Fruit fly (Drosophila melanogaster) whole organism, embryonic: ENCODE measurements around the gene Cp7Fa.
A peak's percentile ranks its signal among the peaks of the same experiment; 100 is the strongest.

Experiments used
- ATbp ChIP-seq: fragments of 200-800 bp; sonication (Bioruptor generic); optimal IDR thresholded peaks from 2 replicates; lab custom pipeline; 2017; ENCODE audit warnings: missing biosample characterization, mild to moderate bottlenecking, missing genetic modification characterization, missing genetic modification reagents
- CG10274 ChIP-seq: fragments of 200-800 bp; sonication (Bioruptor generic); optimal IDR thresholded peaks from 3 replicates; lab custom pipeline; 2017; ENCODE audit warnings: missing biosample characterization, mild to moderate bottlenecking, missing genetic modification characterization
- CG17328 ChIP-seq: fragments of 200-800 bp; sonication (Bioruptor generic); IDR thresholded peaks from 2 replicates; pipeline ENCODE4 v1.3.6; 2022; ENCODE audit warnings: missing biosample characterization, missing genetic modification characterization
- CG3838 ChIP-seq: fragments of 200-800 bp; sonication (Bioruptor generic); optimal IDR thresholded peaks from 3 replicates; lab custom pipeline; 2016; ENCODE audit warnings: missing biosample characterization, missing genetic modification characterization
- CG5180 ChIP-seq: fragments of 200-800 bp; sonication (Bioruptor generic); optimal IDR thresholded peaks from 3 replicates; lab custom pipeline; 2017; ENCODE audit warnings: missing biosample characterization, missing genetic modification characterization, mild to moderate bottlenecking, moderate library complexity, missing genetic modification reagents
- CG7928 ChIP-seq: fragments of 200-800 bp; sonication (Bioruptor generic); optimal IDR thresholded peaks from 2 replicates; lab custom pipeline; 2017; ENCODE audit warnings: missing biosample characterization, mild to moderate bottlenecking, missing genetic modification characterization
- Nf-YA ChIP-seq: fragments of 200-800 bp; sonication (Bioruptor generic); IDR thresholded peaks from 2 replicates; pipeline ENCODE4 v1.3.6; 2022; ENCODE audit warnings: missing biosample characterization, missing genetic modification characterization
- amos ChIP-seq: fragments of 200-800 bp; sonication (Bioruptor generic); IDR thresholded peaks from 2 replicates; pipeline ENCODE4 v1.3.6; 2022; ENCODE audit warnings: missing biosample characterization, missing genetic modification characterization; ENCODE audit not compliant: partially characterized antibody
- pan ChIP-seq, 4 experiments: fragments of >200 bp in 3 of 4; fragments of 200-800 bp in 1 of 4; sonication (Bioruptor generic) in 1 of 4; optimal IDR thresholded peaks in 3 of 4; IDR thresholded peaks in 1 of 4; 2 replicates each; pipeline versions ENCODE4 v1.3.6 to Lab custom; 2017 to 2022; ENCODE audit warnings: missing biosample characterization in 2 of 4, missing genetic modification characterization in 2 of 4, mixed read lengths in 1 of 4
- pum ChIP-seq: fragments of 200-800 bp; sonication (Bioruptor generic); optimal IDR thresholded peaks from 2 replicates; lab custom pipeline; 2016; ENCODE audit warnings: missing biosample characterization, missing genetic modification characterization
- sima ChIP-seq: fragments of 200-800 bp; sonication (Bioruptor generic); optimal IDR thresholded peaks from 2 replicates; lab custom pipeline; 2016; ENCODE audit warnings: missing biosample characterization, missing genetic modification characterization

DNA sequence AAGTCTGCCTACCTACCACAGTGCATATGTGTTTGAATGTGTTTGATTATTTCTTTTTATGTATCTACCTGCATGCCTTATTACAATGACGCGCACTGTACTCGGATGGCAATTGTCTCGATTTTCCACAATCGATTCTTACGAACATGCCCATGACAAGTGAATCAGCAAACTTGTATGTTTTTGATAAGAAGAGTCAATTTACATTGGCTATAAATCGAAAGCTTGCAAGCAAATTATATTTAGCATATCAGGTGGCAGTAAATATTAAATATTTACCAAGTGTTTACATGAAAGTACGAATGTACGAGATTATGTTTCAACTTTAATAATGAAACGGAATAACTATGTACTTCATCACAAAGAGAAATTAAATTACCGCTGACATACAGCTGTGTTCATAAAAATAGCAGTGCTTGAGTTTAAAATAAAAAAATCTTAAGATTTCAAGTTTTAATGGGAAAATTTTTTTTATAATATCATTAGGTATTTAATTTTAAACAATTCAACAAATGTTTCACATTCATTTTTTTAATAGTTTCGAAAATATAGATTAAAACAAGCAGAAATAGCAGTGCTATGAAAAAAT lies 11.1 kb upstream of the Cp7Fa start:
- TF ChIP-seq CG17328 (GFP tag; lab: Robert Waterston, UW) (no peak), CG3838 (GFP tag; lab: Kevin White, UChicago) (no peak), Nf-YA (GFP tag; lab: Robert Waterston, UW) (no peak), pan (optimal IDR thresholded peaks at IDR 0.05; lab: Kevin White, UChicago) (no peak), pan (GFP tag; optimal IDR thresholded peaks at IDR 0.05 in 1 of 2, IDR thresholded peaks at IDR 0.05 in 1 of 2) (no peak), pum (GFP tag; lab: Kevin White, UChicago) (no peak), CG5180 (no peak), amos (GFP tag; lab: Robert Waterston, UW) (no peak), CG10274 (GFP tag; lab: Kevin White, UChicago) (no peak), ATbp (GFP tag; lab: Kevin White, UChicago) (peak; percentile 8), sima (GFP tag; lab: Kevin White, UChicago) (no peak), CG7928 (GFP tag; lab: Kevin White, UChicago) (no peak)
